Worm (Caenorhabditis elegans) whole organism, L1 larva: ENCODE results near the gene tos-1.

ENCODE experiments used
- aly-2 ChIP-seq: fragments of 150-350 bp; optimal IDR thresholded peaks from 2 replicates; lab custom pipeline; 2014; ENCODE audit warnings: missing biosample characterization, missing genetic modification characterization
- lin-39 ChIP-seq: fragments of 150-350 bp; optimal IDR thresholded peaks from 2 replicates; lab custom pipeline; 2014; ENCODE audit warnings: missing biosample characterization, missing genetic modification reagents, missing genetic modification characterization
- mdl-1 ChIP-seq, 2 experiments: fragments of 150-350 bp; optimal IDR thresholded peaks; 2 replicates each; lab custom pipeline; 2014 to 2017; ENCODE audit warnings: missing biosample characterization in 2 of 2, missing genetic modification characterization in 2 of 2, inconsistent platforms in 1 of 2
- nhr-76 ChIP-seq: sonication (generic microtip); optimal IDR thresholded peaks from 2 replicates; lab custom pipeline; 2017; ENCODE audit warnings: missing biosample characterization, missing genetic modification characterization

DNA sequence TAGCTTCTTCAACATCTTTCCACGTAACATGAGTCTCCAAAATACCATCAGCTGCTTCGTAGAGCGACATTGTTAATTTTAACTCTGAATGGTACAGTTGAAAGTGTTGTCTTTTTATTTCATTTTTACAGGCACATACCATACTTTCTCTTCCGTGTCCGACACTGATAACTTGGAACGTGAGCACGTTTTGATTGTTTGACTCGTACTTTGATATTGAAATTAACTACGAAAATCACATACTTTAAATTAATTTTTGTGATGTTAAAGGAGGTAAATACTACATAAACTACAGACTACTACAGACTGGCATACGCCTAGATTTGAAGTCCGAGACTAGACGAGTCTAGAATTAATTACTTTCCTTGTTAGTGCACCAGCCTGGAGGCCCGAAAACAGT, 34.3 kb upstream of the tos-1 start, which contains the start of gene E02C12.10:
- TF ChIP-seq nhr-76 (tag; lab: Kevin White, UChicago) (no peak), aly-2 (tag; lab: Kevin White, UChicago) (no peak), lin-39 (tag; lab: Kevin White, UChicago) (no peak), mdl-1 (tag; optimal IDR thresholded peaks at IDR 0.05; lab: Kevin White, UChicago) (no peak)
